Fruit fly (Drosophila melanogaster) whole organism, pupa: ENCODE data around the gene GAPcenA.

Source experiments
- CG32121 ChIP-seq: fragments of 200-800 bp; sonication (Bioruptor generic); IDR thresholded peaks from 2 replicates; pipeline ENCODE4 v1.3.6; 2022; ENCODE audit warnings: missing biosample characterization, missing genetic modification characterization
- CG8301 ChIP-seq: fragments of 200-800 bp; sonication (Bioruptor generic); optimal IDR thresholded peaks from 2 replicates; lab custom pipeline; 2018; ENCODE audit warnings: missing biosample characterization, mild to moderate bottlenecking, missing genetic modification characterization
- EcR ChIP-seq: fragments of 200-800 bp; sonication (Bioruptor generic); optimal IDR thresholded peaks from 3 replicates; lab custom pipeline; 2019; ENCODE audit warnings: missing biosample characterization, missing genetic modification characterization, mild to moderate bottlenecking, moderate library complexity, missing genetic modification reagents
- Ets98B ChIP-seq: fragments of 200-800 bp; sonication (Bioruptor generic); IDR thresholded peaks from 2 replicates; pipeline ENCODE4 v1.3.6; 2022; ENCODE audit warnings: missing biosample characterization, missing genetic modification characterization
- Pif1B ChIP-seq: fragments of 200-800 bp; sonication (Bioruptor generic); optimal IDR thresholded peaks from 3 replicates; lab custom pipeline; 2016; ENCODE audit warnings: missing biosample characterization, missing genetic modification characterization

DNA sequence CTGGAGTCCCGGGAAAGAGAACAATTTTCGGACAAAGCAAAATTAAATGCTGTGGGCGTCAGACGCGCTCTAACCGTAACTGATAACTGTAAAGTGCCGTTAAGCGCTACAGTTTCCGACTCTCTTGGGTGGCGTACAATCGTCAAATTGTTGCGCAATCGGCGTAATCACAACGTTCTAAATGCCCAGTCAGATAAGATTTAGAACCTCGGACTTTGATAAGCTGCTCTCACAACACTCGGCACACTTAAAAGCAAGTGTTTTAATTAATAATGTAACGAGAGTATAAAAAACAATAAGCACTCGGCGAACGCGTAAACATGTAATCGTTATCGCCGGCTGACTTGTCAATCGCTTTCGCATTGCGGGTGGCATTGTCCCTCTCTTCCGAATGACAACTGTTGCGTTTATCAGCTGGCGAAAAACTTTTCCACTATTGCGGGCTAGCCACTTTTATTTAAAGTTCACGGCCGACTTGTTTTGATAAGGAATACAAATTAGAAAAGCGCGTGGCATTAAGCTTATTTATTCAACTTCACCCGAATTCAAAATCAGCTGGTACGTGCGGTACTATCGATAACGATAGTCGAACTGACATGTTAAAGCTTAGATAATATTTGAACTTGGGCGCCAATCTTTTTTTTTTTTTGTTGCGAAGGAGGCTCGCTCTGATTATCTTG lies 12.6 kb downstream of the GAPcenA start:
- no peak for TF ChIP-seq Ets98B
- no peak for TF ChIP-seq EcR
- TF ChIP-seq CG32121 (GFP tag; lab: Robert Waterston, UW), result no peak
- TF ChIP-seq CG8301 (tag; lab: Kevin White, UChicago), result no peak
- TF ChIP-seq Pif1B, result no peak
